Fruit fly (Drosophila melanogaster) whole organism, embryonic: ENCODE results near the gene CG17549.
A peak's percentile ranks its signal among the peaks of the same experiment; 100 is the strongest.

Experiments used
- Ada2b ChIP-seq: fragments of 200-800 bp; sonication (Bioruptor generic); IDR thresholded peaks from 2 replicates; pipeline ENCODE4 v1.3.6; 2022; ENCODE audit warnings: missing biosample characterization, missing genetic modification characterization
- CG10147 ChIP-seq: fragments of 200-800 bp; sonication (Bioruptor generic); optimal IDR thresholded peaks from 2 replicates; lab custom pipeline; 2019; ENCODE audit warnings: missing biosample characterization, mild to moderate bottlenecking, missing genetic modification characterization, moderate library complexity
- CG13424 ChIP-seq: fragments of 200-800 bp; sonication (Bioruptor generic); optimal IDR thresholded peaks from 2 replicates; lab custom pipeline; 2019; ENCODE audit warnings: missing biosample characterization, mild to moderate bottlenecking, missing genetic modification characterization, moderate library complexity
- CG14014 ChIP-seq: fragments of 200-800 bp; sonication (Bioruptor generic); IDR thresholded peaks from 2 replicates; pipeline ENCODE4 v1.3.6; 2022; ENCODE audit warnings: missing biosample characterization, missing genetic modification characterization
- CG14860 ChIP-seq: fragments of 200-800 bp; sonication (Bioruptor generic); IDR thresholded peaks from 3 replicates; pipeline ENCODE4 v1.3.6; 2022; ENCODE audit warnings: missing biosample characterization, missing genetic modification characterization; ENCODE audit not compliant: partially characterized antibody
- CG15696 ChIP-seq: fragments of 200-800 bp; sonication (Bioruptor generic); optimal IDR thresholded peaks from 2 replicates; lab custom pipeline; 2019; ENCODE audit warnings: missing biosample characterization, mild to moderate bottlenecking, missing genetic modification characterization, moderate library complexity
- CG16813 ChIP-seq: fragments of 200-800 bp; sonication (Bioruptor generic); IDR thresholded peaks from 3 replicates; pipeline ENCODE4 v1.3.6; 2022; ENCODE audit warnings: missing biosample characterization, missing genetic modification characterization; ENCODE audit not compliant: partially characterized antibody
- CG17359 ChIP-seq: fragments of 200-800 bp; sonication (Bioruptor generic); optimal IDR thresholded peaks from 3 replicates; lab custom pipeline; 2018; ENCODE audit warnings: missing biosample characterization, mild to moderate bottlenecking, missing genetic modification characterization, moderate library complexity
- CG1792 ChIP-seq: fragments of 200-800 bp; sonication (Bioruptor generic); optimal IDR thresholded peaks from 2 replicates; lab custom pipeline; 2016; ENCODE audit warnings: missing biosample characterization, missing genetic modification characterization
- CG30431 ChIP-seq: fragments of 200-800 bp; sonication (Bioruptor generic); optimal IDR thresholded peaks from 2 replicates; lab custom pipeline; 2017; ENCODE audit warnings: missing biosample characterization, missing genetic modification characterization
- CG31224 ChIP-seq: fragments of 200-800 bp; sonication (Bioruptor generic); IDR thresholded peaks from 2 replicates; pipeline ENCODE4 v1.3.6; 2022; ENCODE audit warnings: missing biosample characterization, missing genetic modification characterization
- CG3838 ChIP-seq: fragments of 200-800 bp; sonication (Bioruptor generic); optimal IDR thresholded peaks from 3 replicates; lab custom pipeline; 2016; ENCODE audit warnings: missing biosample characterization, missing genetic modification characterization
- CG4360 ChIP-seq: fragments of 200-800 bp; sonication (Bioruptor generic); IDR thresholded peaks from 2 replicates; pipeline ENCODE4 v1.3.6; 2022; ENCODE audit warnings: missing biosample characterization, missing genetic modification characterization
- CG4424 ChIP-seq: fragments of 200-800 bp; sonication (Bioruptor generic); optimal IDR thresholded peaks from 3 replicates; lab custom pipeline; 2016; ENCODE audit warnings: missing biosample characterization, missing genetic modification characterization
- CG6254 ChIP-seq: fragments of 200-800 bp; sonication (Bioruptor generic); optimal IDR thresholded peaks from 3 replicates; lab custom pipeline; 2017; ENCODE audit warnings: mild to moderate bottlenecking, missing biosample characterization, missing genetic modification reagents, missing genetic modification characterization
- CG7556 ChIP-seq: fragments of 200-800 bp; sonication (Bioruptor generic); optimal IDR thresholded peaks from 2 replicates; lab custom pipeline; 2017; ENCODE audit warnings: missing biosample characterization, mild to moderate bottlenecking, missing genetic modification characterization
- CG9932 ChIP-seq: fragments of 200-800 bp; sonication (Bioruptor generic); IDR thresholded peaks from 2 replicates; pipeline ENCODE4 v1.3.6; 2022; ENCODE audit warnings: missing biosample characterization, missing genetic modification characterization
- D19B ChIP-seq: fragments of 200-800 bp; sonication (Bioruptor generic); optimal IDR thresholded peaks from 2 replicates; lab custom pipeline; 2017; ENCODE audit warnings: missing biosample characterization, mild to moderate bottlenecking, missing genetic modification characterization
- Dad ChIP-seq: fragments of 200-800 bp; sonication (Bioruptor generic); optimal IDR thresholded peaks from 3 replicates; lab custom pipeline; 2016; ENCODE audit warnings: missing biosample characterization, missing genetic modification characterization
- Dip2 ChIP-seq: fragments of 200-800 bp; sonication (Bioruptor generic); IDR thresholded peaks from 2 replicates; pipeline ENCODE4 v1.3.6; 2022; ENCODE audit warnings: missing biosample characterization, missing genetic modification characterization
- ERR ChIP-seq: fragments of 200-800 bp; sonication (Bioruptor generic); optimal IDR thresholded peaks from 2 replicates; lab custom pipeline; 2016; ENCODE audit warnings: missing biosample characterization, missing genetic modification characterization
- Fer1 ChIP-seq: fragments of 200-800 bp; sonication (Bioruptor generic); optimal IDR thresholded peaks from 2 replicates; lab custom pipeline; 2017; ENCODE audit warnings: missing biosample characterization, mild to moderate bottlenecking, missing genetic modification characterization
- HLHmδ ChIP-seq: fragments of 200-800 bp; sonication (Bioruptor generic); optimal IDR thresholded peaks from 2 replicates; lab custom pipeline; 2018; ENCODE audit warnings: missing biosample characterization, mild to moderate bottlenecking, missing genetic modification characterization, moderate library complexity
- Hr39 ChIP-seq: fragments of >200 bp; optimal IDR thresholded peaks from 2 replicates; lab custom pipeline; 2017
- Lhr ChIP-seq: fragments of 200-800 bp; sonication (Bioruptor generic); optimal IDR thresholded peaks from 3 replicates; lab custom pipeline; 2017; ENCODE audit warnings: mild to moderate bottlenecking, missing biosample characterization, missing genetic modification reagents, missing genetic modification characterization
- Lpt ChIP-seq: fragments of >200 bp; optimal IDR thresholded peaks from 2 replicates; lab custom pipeline; 2018; ENCODE audit warnings: missing biosample characterization, missing genetic modification characterization
- MTF-1 ChIP-seq: fragments of 200-800 bp; sonication (Bioruptor generic); optimal IDR thresholded peaks from 2 replicates; lab custom pipeline; 2018; ENCODE audit warnings: missing biosample characterization, mild to moderate bottlenecking, missing genetic modification characterization, borderline replicate concordance
- Mes4 ChIP-seq: fragments of 200-800 bp; sonication (Bioruptor generic); optimal IDR thresholded peaks from 2 replicates; lab custom pipeline; 2016; ENCODE audit warnings: missing biosample characterization, missing genetic modification characterization
- NfI ChIP-seq: fragments of 200-800 bp; sonication (Bioruptor generic); optimal IDR thresholded peaks from 3 replicates; lab custom pipeline; 2018; ENCODE audit warnings: missing biosample characterization, mild to moderate bottlenecking, missing genetic modification characterization, moderate library complexity
- Poxn ChIP-seq: fragments of 200-800 bp; sonication (Bioruptor generic); IDR thresholded peaks from 2 replicates; pipeline ENCODE4 v1.3.6; 2022; ENCODE audit warnings: missing biosample characterization, missing genetic modification characterization
- Tbp ChIP-seq: fragments of >200 bp; optimal IDR thresholded peaks from 2 replicates; lab custom pipeline; 2018; ENCODE audit warnings: missing biosample characterization, missing genetic modification characterization
- aop ChIP-seq: fragments of 200-800 bp; sonication (Bioruptor generic); IDR thresholded peaks from 2 replicates; pipeline ENCODE4 v1.3.6; 2022; ENCODE audit warnings: missing biosample characterization, missing genetic modification characterization
- cato ChIP-seq: fragments of 200-800 bp; sonication (Bioruptor generic); optimal IDR thresholded peaks from 2 replicates; lab custom pipeline; 2016; ENCODE audit warnings: missing biosample characterization, missing genetic modification characterization, borderline replicate concordance
- disco-r ChIP-seq: fragments of 200-800 bp; sonication (Bioruptor generic); optimal IDR thresholded peaks from 2 replicates; lab custom pipeline; 2016; ENCODE audit warnings: missing biosample characterization, missing genetic modification characterization
- dm ChIP-seq: fragments of 200-800 bp; sonication (Bioruptor generic); optimal IDR thresholded peaks from 3 replicates; lab custom pipeline; 2016; ENCODE audit warnings: missing biosample characterization, missing genetic modification characterization
- dysf ChIP-seq: fragments of 200-800 bp; sonication (Bioruptor generic); IDR thresholded peaks from 3 replicates; pipeline ENCODE4 v1.3.6; 2022; ENCODE audit warnings: missing biosample characterization, missing genetic modification characterization
- en ChIP-seq: fragments of 200-800 bp; sonication (Bioruptor generic); optimal IDR thresholded peaks from 2 replicates; lab custom pipeline; 2016; ENCODE audit warnings: missing biosample characterization, missing genetic modification characterization
- esg ChIP-seq: fragments of 200-800 bp; sonication (Bioruptor generic); conservative IDR thresholded peaks from 2 replicates; pipeline ENCODE4 v1.3.6; 2022; ENCODE audit warnings: missing biosample characterization, missing genetic modification characterization
- ewg ChIP-seq: fragments of 200-800 bp; sonication (Bioruptor generic); optimal IDR thresholded peaks from 3 replicates; lab custom pipeline; 2017; ENCODE audit warnings: mild to moderate bottlenecking, missing biosample characterization, missing genetic modification reagents, missing genetic modification characterization
- fd96Cb ChIP-seq: fragments of 200-800 bp; sonication (Bioruptor generic); optimal IDR thresholded peaks from 2 replicates; lab custom pipeline; 2018; ENCODE audit warnings: missing biosample characterization, mild to moderate bottlenecking, missing genetic modification characterization, moderate library complexity
- fu2 ChIP-seq: fragments of 200-800 bp; sonication (Bioruptor generic); optimal IDR thresholded peaks from 2 replicates; lab custom pipeline; 2016; ENCODE audit warnings: missing biosample characterization, missing genetic modification characterization
- grau ChIP-seq: fragments of 200-800 bp; optimal IDR thresholded peaks from 3 replicates; lab custom pipeline; 2019; ENCODE audit warnings: missing biosample characterization, mild to moderate bottlenecking, missing genetic modification characterization, moderate library complexity
- insv ChIP-seq, 2 experiments: fragments of 200-800 bp; sonication (Bioruptor generic); optimal IDR thresholded peaks; 3 replicates each; lab custom pipeline; 2016 to 2018; ENCODE audit warnings: missing biosample characterization in 2 of 2, missing genetic modification characterization in 2 of 2
- p53 ChIP-seq: fragments of 200-800 bp; sonication (Bioruptor generic); optimal IDR thresholded peaks from 2 replicates; lab custom pipeline; 2016; ENCODE audit warnings: missing biosample characterization, missing genetic modification characterization
- pum ChIP-seq: fragments of 200-800 bp; sonication (Bioruptor generic); optimal IDR thresholded peaks from 2 replicates; lab custom pipeline; 2016; ENCODE audit warnings: missing biosample characterization, missing genetic modification characterization
- repo ChIP-seq: fragments of 200-800 bp; sonication (Bioruptor generic); optimal IDR thresholded peaks from 2 replicates; lab custom pipeline; 2016; ENCODE audit warnings: missing biosample characterization, missing genetic modification characterization
- sima ChIP-seq: fragments of 200-800 bp; sonication (Bioruptor generic); optimal IDR thresholded peaks from 2 replicates; lab custom pipeline; 2016; ENCODE audit warnings: missing biosample characterization, missing genetic modification characterization
- slp2 ChIP-seq: fragments of 200-800 bp; sonication (Bioruptor generic); optimal IDR thresholded peaks from 2 replicates; lab custom pipeline; 2016; ENCODE audit warnings: missing biosample characterization, missing genetic modification characterization
- sqz ChIP-seq: fragments of 200-800 bp; sonication (Bioruptor generic); optimal IDR thresholded peaks from 3 replicates; lab custom pipeline; 2018; ENCODE audit warnings: missing biosample characterization, mild to moderate bottlenecking, missing genetic modification characterization
- tna ChIP-seq: fragments of 200-800 bp; sonication (Bioruptor generic); IDR thresholded peaks from 2 replicates; pipeline ENCODE4 v1.3.6; 2022; ENCODE audit warnings: missing biosample characterization, missing genetic modification characterization; ENCODE audit not compliant: partially characterized antibody
- vvl ChIP-seq: fragments of 200-800 bp; sonication (Bioruptor generic); IDR thresholded peaks from 2 replicates; pipeline ENCODE4 v1.3.6; 2022; ENCODE audit warnings: missing biosample characterization, missing genetic modification characterization

CG17549 gene

DNA sequence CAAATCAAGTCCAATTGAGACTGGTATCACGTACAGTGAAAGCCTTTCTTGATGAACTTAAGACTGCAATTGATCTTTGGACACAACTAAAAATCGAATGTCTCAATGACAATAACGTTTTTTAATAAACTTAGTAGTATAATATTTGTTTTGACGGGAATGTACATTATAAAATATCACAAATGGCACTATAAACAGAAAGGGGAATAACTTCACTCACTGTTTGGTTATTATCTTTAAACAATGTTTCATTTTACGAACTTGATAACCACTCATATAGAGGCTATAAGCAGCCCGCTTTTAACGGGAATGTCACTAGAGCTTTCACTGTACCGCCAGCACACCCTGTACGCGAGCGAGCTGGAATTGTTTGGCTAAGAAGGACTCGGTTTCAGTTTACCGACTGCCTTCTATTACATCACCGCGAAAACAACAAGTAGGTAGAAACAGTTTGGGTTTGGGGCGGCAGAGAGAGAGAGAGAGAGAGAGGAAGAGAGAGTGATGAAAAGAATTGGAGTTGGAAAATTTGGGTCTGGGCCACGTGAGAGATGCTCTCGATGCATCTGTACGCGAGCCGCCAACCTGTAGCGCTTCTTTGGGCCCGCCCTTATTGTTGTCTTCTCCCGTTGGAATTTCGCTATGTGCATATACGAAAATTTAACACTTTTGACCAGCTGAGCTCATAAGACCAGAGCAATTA is 7.9 kb upstream of the CG17549 start (continued):
- peak; percentile 45; the same call in 1 of the 2 replicates for TF ChIP-seq CG9932 (GFP tag; lab: Robert Waterston, UW)
- no peak for TF ChIP-seq CG10147
- no peak for TF ChIP-seq HLHmδ (GFP tag; lab: Kevin White, UChicago)
- TF ChIP-seq Ada2b (GFP tag; lab: Robert Waterston, UW) = no peak
- TF ChIP-seq sqz (GFP tag; lab: Kevin White, UChicago) = no peak
- TF ChIP-seq CG7556 = peak; percentile 40
- no peak for TF ChIP-seq CG15696 (tag; lab: Kevin White, UChicago)
- no peak for TF ChIP-seq aop (GFP tag; lab: Robert Waterston, UW)
- no peak for TF ChIP-seq Dip2 (GFP tag; lab: Robert Waterston, UW)
- TF ChIP-seq pum (GFP tag; lab: Kevin White, UChicago) = no peak
- TF ChIP-seq NfI (GFP tag; lab: Kevin White, UChicago) = peak; percentile 12
- TF ChIP-seq vvl = 0 out of 2 replicates have a peak, but pooled peaks have one; percentile 15
- TF ChIP-seq Tbp (GFP tag; lab: Kevin White, UChicago) = no peak
- TF ChIP-seq MTF-1 (GFP tag; lab: Kevin White, UChicago) = no peak
- no peak for TF ChIP-seq ERR (GFP tag; lab: Kevin White, UChicago)
- no peak for TF ChIP-seq CG14014
- TF ChIP-seq fd96Cb (tag; lab: Kevin White, UChicago) = no peak
- TF ChIP-seq Mes4 (GFP tag; lab: Kevin White, UChicago) = no peak
- TF ChIP-seq CG13424 (tag; lab: Kevin White, UChicago) = peak; percentile 40
- TF ChIP-seq CG4424 (GFP tag; lab: Kevin White, UChicago) = no peak
- no peak for TF ChIP-seq ewg (GFP tag; lab: Kevin White, UChicago)
- no peak for TF ChIP-seq CG30431
- TF ChIP-seq fu2 (GFP tag; lab: Kevin White, UChicago) = peak; percentile 16
- no peak for TF ChIP-seq CG3838 (GFP tag; lab: Kevin White, UChicago)
- TF ChIP-seq CG31224 (GFP tag; lab: Robert Waterston, UW) = no peak
- no peak for TF ChIP-seq CG4360 (GFP tag; lab: Robert Waterston, UW)
- TF ChIP-seq dm (GFP tag; lab: Kevin White, UChicago) = no peak
- no peak for TF ChIP-seq cato (GFP tag; lab: Kevin White, UChicago)
- peak; percentile 43; the same call in 2 of the 3 replicates for TF ChIP-seq dysf (GFP tag; lab: Robert Waterston, UW)
- TF ChIP-seq Hr39 (lab: Kevin White, UChicago) = no peak
- no peak for TF ChIP-seq slp2 (GFP tag; lab: Kevin White, UChicago)
- TF ChIP-seq CG14860 = no peak
- no peak for TF ChIP-seq en (GFP tag; lab: Kevin White, UChicago)
- TF ChIP-seq CG6254 (GFP tag; lab: Kevin White, UChicago) = peak; percentile 3
- peak; percentile 27 for TF ChIP-seq Fer1 (GFP tag; lab: Kevin White, UChicago)
- TF ChIP-seq grau = peak; percentile 83
- peak; percentile 3 for TF ChIP-seq D19B (GFP tag; lab: Kevin White, UChicago)
- TF ChIP-seq CG17359 (tag; lab: Kevin White, UChicago) = peak; percentile 29
- TF ChIP-seq Dad (GFP tag; lab: Kevin White, UChicago) = no peak
- TF ChIP-seq tna (GFP tag; lab: Robert Waterston, UW) = no peak
- TF ChIP-seq insv (GFP tag; optimal IDR thresholded peaks at IDR 0.05; lab: Kevin White, UChicago) = no peak
- no peak for TF ChIP-seq CG16813 (GFP tag; lab: Robert Waterston, UW)
- TF ChIP-seq esg (GFP tag; lab: Robert Waterston, UW) = no peak
- no peak for TF ChIP-seq sima (GFP tag; lab: Kevin White, UChicago)
- TF ChIP-seq CG1792 = no peak
- TF ChIP-seq repo (GFP tag; lab: Kevin White, UChicago) = no peak
- TF ChIP-seq Lpt (GFP tag; lab: Kevin White, UChicago) = no peak
- TF ChIP-seq Poxn (GFP tag; lab: Robert Waterston, UW) = no peak
- TF ChIP-seq disco-r (GFP tag; lab: Kevin White, UChicago) = no peak
- no peak for TF ChIP-seq Lhr (GFP tag; lab: Kevin White, UChicago)
- TF ChIP-seq p53 (GFP tag; lab: Kevin White, UChicago) = no peak
